Fruit fly (Drosophila melanogaster): Measurements from ENCODE around the gene HGTX.

DNA sequence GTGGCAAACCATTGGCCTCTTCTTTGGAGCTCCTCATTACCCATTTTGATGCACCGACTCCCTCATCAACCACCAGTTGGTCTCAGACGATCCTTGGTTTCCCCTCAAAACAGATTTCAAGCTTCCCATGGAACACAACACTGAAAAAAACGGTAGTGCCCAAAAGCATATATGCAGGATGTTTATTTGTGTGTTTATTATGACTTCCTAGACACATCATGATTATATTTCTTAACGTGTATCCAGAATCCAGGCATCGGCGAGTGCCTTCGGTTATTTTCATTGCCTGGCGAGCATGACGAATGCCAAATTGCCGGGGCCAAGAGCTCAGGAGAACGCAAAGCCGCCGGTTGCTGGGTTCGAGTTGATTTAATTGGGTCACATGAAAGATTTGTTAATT is 40.4 kb upstream of the HGTX start:
- no peak for TF ChIP-seq CG7271 (tag; optimal IDR thresholded peaks at IDR 0.05)
- TF ChIP-seq ase (GFP tag; IDR thresholded peaks at IDR 0.05), result no peak
- no peak for TF ChIP-seq lola (GFP tag; optimal IDR thresholded peaks at IDR 0.05)
- no peak for TF ChIP-seq Atf6 (GFP tag; IDR thresholded peaks at IDR 0.05)
- TF ChIP-seq sisA (GFP tag; IDR thresholded peaks at IDR 0.05), result no peak
- TF ChIP-seq lov (optimal IDR thresholded peaks at IDR 0.05), result no peak
- no peak for TF ChIP-seq lov (GFP tag; IDR thresholded peaks at IDR 0.05)
- TF ChIP-seq eyg (GFP tag; optimal IDR thresholded peaks at IDR 0.05), result no peak
- no peak for TF ChIP-seq CG10267 (tag; optimal IDR thresholded peaks at IDR 0.05)
- TF ChIP-seq Jarid2 (GFP tag; optimal IDR thresholded peaks at IDR 0.05), result no peak
- TF ChIP-seq CG3847 (GFP tag; IDR thresholded peaks at IDR 0.05), result no peak
- TF ChIP-seq Mrtf (GFP tag; IDR thresholded peaks at IDR 0.05), result no peak
- TF ChIP-seq prd (optimal IDR thresholded peaks at IDR 0.05), result no peak
- TF ChIP-seq prd (GFP tag; IDR thresholded peaks at IDR 0.05), result no peak
